Fruit fly (Drosophila melanogaster) whole organism: ENCODE data around the gene CG43407.

Experiments used
- CG8478 ChIP-seq: fragments of >200 bp; optimal IDR thresholded peaks from 2 replicates; lab custom pipeline; 2018; ENCODE audit warnings: inconsistent platforms
- Dll ChIP-seq: fragments of >200 bp; optimal IDR thresholded peaks from 2 replicates; lab custom pipeline; 2017
- EcR ChIP-seq, 2 experiments: fragments of >200 bp; optimal IDR thresholded peaks; 2 replicates each; lab custom pipeline; 2017; ENCODE audit warnings: missing biosample characterization in 2 of 2, missing genetic modification characterization in 2 of 2, missing genetic modification reagents in 2 of 2
- pan ChIP-seq: fragments of >200 bp; optimal IDR thresholded peaks from 2 replicates; lab custom pipeline; 2017
- psq ChIP-seq: fragments of >200 bp; optimal IDR thresholded peaks from 2 replicates; lab custom pipeline; 2017
- usp ChIP-seq: fragments of >200 bp; optimal IDR thresholded peaks from 2 replicates; lab custom pipeline; 2017; ENCODE audit warnings: missing biosample characterization, missing genetic modification characterization, mixed read lengths

DNA sequence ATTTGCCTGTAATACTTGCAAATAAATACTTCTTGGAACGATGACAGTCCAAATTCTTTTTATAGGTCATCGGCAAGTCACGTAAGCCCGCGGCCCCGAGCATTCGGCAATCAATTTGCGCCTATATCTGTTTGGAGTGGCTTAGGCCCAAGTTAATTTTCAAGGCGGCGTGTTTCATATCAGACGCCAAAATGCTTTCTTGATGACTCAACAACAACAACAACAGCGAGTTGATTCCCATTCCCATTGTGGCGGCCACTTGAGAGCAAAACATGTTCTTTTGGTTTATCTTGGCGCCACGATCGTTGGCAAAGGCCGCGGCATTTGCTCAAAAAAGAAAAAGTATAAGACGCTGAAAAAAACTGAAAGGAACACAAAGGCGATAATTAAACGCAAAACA, 39.1 kb downstream of the CG43407 start:
- TF ChIP-seq CG8478 (no peak), psq (lab: Kevin White, UChicago) (no peak), Dll (lab: Kevin White, UChicago) (no peak), pan (lab: Kevin White, UChicago) (no peak), EcR (GFP tag; optimal IDR thresholded peaks at IDR 0.05; lab: Kevin White, UChicago) (no peak), usp (GFP tag; lab: Kevin White, UChicago) (no peak)
